Worm (Caenorhabditis elegans) whole organism, mixed stage, embryonic: Measurements from ENCODE around the gene ncap-1.

Experiments
- blmp-1 ChIP-seq: fragments of 150-350 bp; optimal IDR thresholded peaks from 2 replicates; lab custom pipeline; 2014; ENCODE audit warnings: missing biosample characterization, missing genetic modification characterization
- ceh-43 ChIP-seq: fragments of 200-800 bp; sonication (Bioruptor generic); optimal IDR thresholded peaks from 2 replicates; lab custom pipeline; 2018; ENCODE audit warnings: mild to moderate bottlenecking, missing genetic modification characterization, moderate library complexity, missing compliant biosample characterization
- ces-1 ChIP-seq: fragments of 150-350 bp; optimal IDR thresholded peaks from 2 replicates; lab custom pipeline; 2014; ENCODE audit warnings: missing biosample characterization, missing genetic modification reagents, missing genetic modification characterization
- elt-3 ChIP-seq: fragments of 150-350 bp; optimal IDR thresholded peaks from 2 replicates; lab custom pipeline; 2014; ENCODE audit warnings: missing biosample characterization, missing genetic modification characterization
- hlh-1 ChIP-seq: fragments of 150-350 bp; optimal IDR thresholded peaks from 2 replicates; lab custom pipeline; 2014; ENCODE audit warnings: missing biosample characterization, missing genetic modification reagents, missing genetic modification characterization
- lin-13 ChIP-seq: fragments of 150-350 bp; optimal IDR thresholded peaks from 2 replicates; lab custom pipeline; 2014; ENCODE audit warnings: missing biosample characterization, missing genetic modification characterization
- lsy-2 ChIP-seq: fragments of 150-350 bp; optimal IDR thresholded peaks from 2 replicates; lab custom pipeline; 2014; ENCODE audit warnings: missing biosample characterization, missing genetic modification characterization
- mls-2 ChIP-seq: sonication (generic microtip); optimal IDR thresholded peaks from 2 replicates; lab custom pipeline; 2016; ENCODE audit warnings: mild to moderate bottlenecking, missing genetic modification characterization, moderate library complexity, missing compliant biosample characterization
- nhr-237 ChIP-seq: fragments of 150-350 bp; optimal IDR thresholded peaks from 2 replicates; lab custom pipeline; 2014; ENCODE audit warnings: missing biosample characterization, missing genetic modification characterization
- nhr-28 ChIP-seq: fragments of 150-350 bp; optimal IDR thresholded peaks from 2 replicates; lab custom pipeline; 2014; ENCODE audit warnings: missing biosample characterization, missing genetic modification characterization
- unc-62 ChIP-seq: fragments of 150-350 bp; optimal IDR thresholded peaks from 2 replicates; lab custom pipeline; 2014; ENCODE audit warnings: missing biosample characterization, missing genetic modification reagents, missing genetic modification characterization
- ztf-11 ChIP-seq: fragments of 150-350 bp; optimal IDR thresholded peaks from 2 replicates; lab custom pipeline; 2014; ENCODE audit warnings: missing biosample characterization, missing genetic modification characterization

DNA sequence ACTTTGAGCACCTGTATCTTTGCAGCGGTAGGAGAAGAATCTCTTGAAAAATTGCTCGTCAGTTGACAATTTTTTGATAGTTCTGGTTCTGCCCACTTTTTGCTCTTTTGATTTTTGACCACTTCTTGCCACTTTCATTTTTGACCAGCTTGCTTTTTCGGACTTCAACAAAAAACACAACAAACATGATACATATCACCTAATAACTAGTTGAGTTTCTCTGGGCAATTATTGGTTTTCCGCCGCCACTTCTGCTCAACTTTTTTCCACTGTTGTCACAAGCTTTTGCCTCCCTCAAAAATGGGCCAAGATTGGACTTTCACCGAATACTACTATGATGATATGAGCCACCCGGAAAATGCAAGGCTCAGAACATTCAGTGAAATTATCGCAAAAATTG, 39.2 kb upstream of the ncap-1 start, which contains the start of gene srw-60:
- TF ChIP-seq hlh-1 (tag; lab: Kevin White, UChicago) (no peak), ztf-11 (no peak), nhr-237 (tag; lab: Kevin White, UChicago) (no peak), blmp-1 (tag; lab: Kevin White, UChicago) (no peak), lin-13 (tag; lab: Kevin White, UChicago) (no peak), mls-2 (no peak), lsy-2 (tag; lab: Kevin White, UChicago) (no peak), elt-3 (tag; lab: Kevin White, UChicago) (no peak), nhr-28 (no peak), ceh-43 (GFP tag; lab: Kevin White, UChicago) (no peak), unc-62 (GFP tag; lab: Kevin White, UChicago) (no peak), ces-1 (GFP tag; lab: Kevin White, UChicago) (no peak)
